Worm (Caenorhabditis elegans): ENCODE results near the gene spe-41.
A peak's percentile ranks its signal among the peaks of the same experiment; 100 is the strongest.

Gene spe-41

DNA sequence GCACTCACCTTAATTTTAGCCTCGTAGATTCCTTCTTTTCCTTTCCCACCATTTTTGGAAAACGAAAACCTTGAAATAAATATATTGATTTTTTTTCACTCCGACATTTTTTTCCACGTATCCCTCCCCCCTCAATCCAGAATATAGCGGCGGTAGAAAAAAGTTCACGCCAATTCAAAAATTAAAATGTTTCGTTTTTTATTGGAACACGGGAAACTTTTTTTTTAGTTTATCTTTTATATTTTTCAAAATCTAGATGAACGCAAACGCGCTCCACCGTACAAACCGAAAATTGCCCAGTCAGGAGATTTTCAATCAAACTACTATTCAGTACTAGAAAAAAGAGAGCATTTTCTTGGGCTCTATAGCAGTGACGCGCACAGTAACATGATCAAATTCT, at the start of gene spe-41:
TSS of gene spe-41 (minus strand) at position 72 of the 400 bp plus-strand sequence.
- TF ChIP-seq ceh-39 (tag; optimal IDR thresholded peaks at IDR 0.05): no peak
- no peak for TF ChIP-seq M03D4.4 (tag; optimal IDR thresholded peaks at IDR 0.05)
- no peak for TF ChIP-seq zip-8 (tag; optimal IDR thresholded peaks at IDR 0.05)
- no peak for TF ChIP-seq blmp-1 (tag; optimal IDR thresholded peaks at IDR 0.05)
- TF ChIP-seq hlh-1 (tag; optimal IDR thresholded peaks at IDR 0.05): no peak
- TF ChIP-seq lsy-2 (tag; optimal IDR thresholded peaks at IDR 0.05): no peak
- TF ChIP-seq mls-2 (tag; optimal IDR thresholded peaks at IDR 0.05): no peak
- TF ChIP-seq lin-13 (tag; optimal IDR thresholded peaks at IDR 0.05): no peak
- no peak for TF ChIP-seq ztf-11 (tag; optimal IDR thresholded peaks at IDR 0.05)
- TF ChIP-seq ceh-83 (GFP tag; optimal IDR thresholded peaks at IDR 0.05): no peak
- TF ChIP-seq drap-1 (GFP tag; optimal IDR thresholded peaks at IDR 0.05): no peak
- no peak for TF ChIP-seq sem-2 (GFP tag; optimal IDR thresholded peaks at IDR 0.05)
- no peak for TF ChIP-seq cnd-1 (tag; optimal IDR thresholded peaks at IDR 0.05)
- no peak for TF ChIP-seq nhr-2 (tag; optimal IDR thresholded peaks at IDR 0.05)
- no peak for TF ChIP-seq mab-5 (tag; optimal IDR thresholded peaks at IDR 0.05)
- no peak for TF ChIP-seq elt-3 (tag; optimal IDR thresholded peaks at IDR 0.05)

DNA sequence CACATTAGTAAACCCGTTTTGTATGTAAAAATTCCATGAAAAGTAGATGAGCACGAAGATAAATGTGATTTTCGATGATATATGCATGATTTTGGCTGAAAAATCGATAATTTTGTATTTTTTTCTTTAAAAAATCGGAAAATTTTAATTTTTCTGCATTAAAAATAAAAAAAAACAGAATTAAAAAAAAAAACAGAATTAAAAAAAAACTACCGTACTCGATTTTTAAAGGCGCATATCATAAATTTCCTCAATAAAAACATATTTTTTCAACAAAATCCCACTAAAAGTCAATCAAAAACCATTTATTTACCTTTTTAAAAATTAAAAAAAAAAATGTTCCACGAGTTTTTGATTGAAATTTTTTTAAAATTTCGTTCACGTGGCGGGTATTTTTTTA, 49.1 kb upstream of the spe-41 start, which contains the start of gene gly-14:
TSS of gene gly-14 (minus strand) at position 101 of the 400 bp plus-strand sequence.
- TF ChIP-seq unc-39 (tag; optimal IDR thresholded peaks at IDR 0.05) (no peak), elt-3 (tag; optimal IDR thresholded peaks at IDR 0.05) (no peak), M03D4.4 (tag; optimal IDR thresholded peaks at IDR 0.05) (no peak), ham-2 (GFP tag; optimal IDR thresholded peaks at IDR 0.05) (no peak), nhr-2 (tag; optimal IDR thresholded peaks at IDR 0.05) (no peak), unc-120 (tag; optimal IDR thresholded peaks at IDR 0.05; ENCODE audit: poor library complexity, severe bottlenecking) (no peak), ceh-83 (GFP tag; optimal IDR thresholded peaks at IDR 0.05) (no peak), cnd-1 (tag; optimal IDR thresholded peaks at IDR 0.05) (no peak), elt-1 (tag; optimal IDR thresholded peaks at IDR 0.05; ENCODE audit: borderline replicate concordance, insufficient read depth) (no peak)

DNA sequence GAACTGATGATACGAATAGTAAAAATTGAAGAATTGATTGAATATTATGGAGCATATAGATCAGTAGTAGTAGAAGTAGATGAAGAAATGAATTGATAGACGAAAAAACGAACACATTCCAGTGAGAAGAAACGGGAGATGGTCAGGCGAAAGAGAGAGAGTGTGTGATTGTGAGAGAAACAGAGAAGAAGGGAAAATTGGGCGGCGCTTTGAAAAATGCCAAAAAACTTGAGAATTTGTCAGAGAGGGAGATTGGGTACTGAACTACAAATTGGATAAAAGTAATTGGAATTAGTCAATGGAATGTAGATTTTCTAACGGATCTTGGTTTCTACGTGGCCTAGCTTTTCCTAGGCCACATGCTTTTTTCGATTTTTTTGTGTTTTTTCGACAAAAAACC, 44.2 kb upstream of the spe-41 start, which contains the start of gene C34C12.7:
TSS of gene C34C12.7 (minus strand) at position 118 of the 400 bp plus-strand sequence.
- TF ChIP-seq nhr-28 (tag; optimal IDR thresholded peaks at IDR 0.05) (no peak), ztf-11 (tag; optimal IDR thresholded peaks at IDR 0.05) (no peak), lin-13 (tag; optimal IDR thresholded peaks at IDR 0.05) (no peak), bed-3 (GFP tag; optimal IDR thresholded peaks at IDR 0.05) (no peak), sptf-1 (tag; optimal IDR thresholded peaks at IDR 0.05) (no peak), sem-2 (GFP tag; optimal IDR thresholded peaks at IDR 0.05) (no peak), flh-1 (GFP tag; optimal IDR thresholded peaks at IDR 0.05) (no peak), nhr-76 (tag; optimal IDR thresholded peaks at IDR 0.05) (no peak), blmp-1 (tag; optimal IDR thresholded peaks at IDR 0.05) (no peak), unc-62 (GFP tag; optimal IDR thresholded peaks at IDR 0.05) (no peak), nhr-12 (tag; optimal IDR thresholded peaks at IDR 0.05) (no peak)

DNA sequence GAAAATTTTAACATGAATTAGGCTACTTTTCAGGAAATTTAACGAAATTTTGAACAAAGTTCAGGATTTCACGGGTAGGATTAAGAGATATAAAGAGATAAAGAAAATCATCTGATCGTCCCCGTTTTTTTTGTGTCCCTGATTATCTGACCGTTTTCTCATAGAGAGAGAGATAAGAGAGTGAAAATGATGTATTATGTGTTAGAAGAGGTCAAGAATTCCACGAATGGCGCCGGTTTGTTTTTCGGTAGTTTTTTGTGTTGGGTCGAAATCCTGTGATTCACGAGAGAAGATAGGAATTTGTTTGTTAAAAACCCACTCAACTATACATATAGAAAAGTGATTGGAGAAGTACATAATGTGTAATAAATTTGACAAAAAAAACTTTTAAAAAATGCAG, 43.1 kb upstream of the spe-41 start:
- TF ChIP-seq nhr-2 (tag; optimal IDR thresholded peaks at IDR 0.05): no peak
- no peak for TF ChIP-seq elt-3 (tag; optimal IDR thresholded peaks at IDR 0.05)
- no peak for TF ChIP-seq elt-1 (tag; optimal IDR thresholded peaks at IDR 0.05; ENCODE audit: borderline replicate concordance, insufficient read depth)
- TF ChIP-seq sptf-1 (tag; optimal IDR thresholded peaks at IDR 0.05): no peak
- TF ChIP-seq mep-1 (tag; optimal IDR thresholded peaks at IDR 0.05): no peak
- TF ChIP-seq flh-1 (GFP tag; optimal IDR thresholded peaks at IDR 0.05): no peak
- no peak for TF ChIP-seq pha-4 (tag; optimal IDR thresholded peaks at IDR 0.05)
- no peak for TF ChIP-seq M03D4.4 (tag; optimal IDR thresholded peaks at IDR 0.05)
- TF ChIP-seq nhr-28 (tag; optimal IDR thresholded peaks at IDR 0.05): no peak
- TF ChIP-seq hlh-1 (tag; optimal IDR thresholded peaks at IDR 0.05): no peak
- TF ChIP-seq zip-8 (tag; optimal IDR thresholded peaks at IDR 0.05): no peak
- TF ChIP-seq bed-3 (GFP tag; optimal IDR thresholded peaks at IDR 0.05): no peak
- no peak for TF ChIP-seq mab-5 (tag; optimal IDR thresholded peaks at IDR 0.05)

DNA sequence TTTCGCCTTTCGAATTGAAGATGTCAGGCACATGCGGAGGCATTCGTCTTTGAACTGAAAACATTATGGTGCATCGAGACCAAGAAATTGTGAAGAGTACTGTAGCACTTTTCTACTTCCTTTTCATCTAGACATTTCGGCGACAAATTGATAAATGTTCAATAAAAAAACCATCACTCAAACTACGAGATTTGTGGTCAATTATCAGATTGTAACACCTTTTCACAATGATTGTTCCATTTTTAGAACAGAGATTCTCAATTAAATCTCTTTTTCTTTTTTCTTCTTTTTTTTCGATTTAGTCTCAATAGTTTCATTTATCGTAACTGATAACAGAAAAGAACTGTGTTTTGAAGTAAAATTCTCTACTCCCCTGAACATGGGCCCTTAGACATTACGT, 42.0 kb upstream of the spe-41 start:
- TF ChIP-seq blmp-1 (tag; optimal IDR thresholded peaks at IDR 0.05) (no peak), zip-8 (tag; optimal IDR thresholded peaks at IDR 0.05) (peak; percentile 61)

DNA sequence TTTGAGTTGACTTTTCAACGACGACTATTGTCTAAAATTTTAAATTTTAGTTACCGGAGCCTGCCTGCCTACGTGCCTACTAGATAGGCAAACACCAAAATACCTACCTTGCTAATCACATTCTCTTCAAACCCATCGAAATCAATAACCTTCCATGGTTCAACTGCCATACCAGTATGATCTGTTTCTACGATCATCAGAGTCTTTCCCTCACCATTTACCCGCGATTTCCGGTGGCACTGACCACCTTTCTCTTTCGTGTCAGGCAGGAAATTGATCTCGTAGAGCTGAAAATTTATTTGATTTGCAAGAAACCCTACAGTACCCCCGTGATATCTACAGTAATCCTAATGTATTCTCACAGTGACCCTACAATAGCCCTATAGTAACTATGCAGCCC, 41.0 kb upstream of the spe-41 start:
- TF ChIP-seq lsy-2 (tag; optimal IDR thresholded peaks at IDR 0.05): no peak
- TF ChIP-seq unc-120 (tag; optimal IDR thresholded peaks at IDR 0.05; ENCODE audit: poor library complexity, severe bottlenecking): no peak
- no peak for TF ChIP-seq snpc-4 (tag; optimal IDR thresholded peaks at IDR 0.05)
- TF ChIP-seq ceh-83 (GFP tag; optimal IDR thresholded peaks at IDR 0.05): no peak
- no peak for TF ChIP-seq unc-39 (tag; optimal IDR thresholded peaks at IDR 0.05)
